Fruit fly (Drosophila melanogaster) whole organism, embryonic: Measurements from ENCODE around the gene CG11674.

Experiments
- Ada2b ChIP-seq: fragments of 200-800 bp; sonication (Bioruptor generic); IDR thresholded peaks from 2 replicates; pipeline ENCODE4 v1.3.6; 2022; ENCODE audit warnings: missing biosample characterization, missing genetic modification characterization
- BEAF-32 ChIP-seq: fragments of 200-800 bp; sonication (Bioruptor generic); optimal IDR thresholded peaks from 3 replicates; lab custom pipeline; 2017; ENCODE audit warnings: missing biosample characterization, missing genetic modification characterization, mild to moderate bottlenecking, moderate library complexity, missing genetic modification reagents
- CG10267 ChIP-seq: fragments of 200-800 bp; sonication (Bioruptor generic); optimal IDR thresholded peaks from 2 replicates; lab custom pipeline; 2018; ENCODE audit warnings: missing biosample characterization, mild to moderate bottlenecking, missing genetic modification characterization, moderate library complexity
- CG11398 ChIP-seq: fragments of 200-800 bp; sonication (Bioruptor generic); optimal IDR thresholded peaks from 2 replicates; lab custom pipeline; 2016; ENCODE audit warnings: missing biosample characterization, missing genetic modification characterization
- CG15601 ChIP-seq: fragments of 200-800 bp; sonication (Bioruptor generic); optimal IDR thresholded peaks from 3 replicates; lab custom pipeline; 2019; ENCODE audit warnings: missing biosample characterization, mild to moderate bottlenecking, missing genetic modification characterization, moderate library complexity
- CG17359 ChIP-seq: fragments of 200-800 bp; sonication (Bioruptor generic); optimal IDR thresholded peaks from 3 replicates; lab custom pipeline; 2018; ENCODE audit warnings: missing biosample characterization, mild to moderate bottlenecking, missing genetic modification characterization, moderate library complexity
- CG17568 ChIP-seq: fragments of 200-800 bp; sonication (Bioruptor generic); optimal IDR thresholded peaks from 2 replicates; lab custom pipeline; 2018; ENCODE audit warnings: missing biosample characterization, mild to moderate bottlenecking, missing genetic modification characterization, moderate library complexity
- CG2116 ChIP-seq: fragments of 200-800 bp; sonication (Bioruptor generic); optimal IDR thresholded peaks from 3 replicates; lab custom pipeline; 2018; ENCODE audit warnings: missing biosample characterization, mild to moderate bottlenecking, missing genetic modification characterization
- CG2129 ChIP-seq: fragments of 200-800 bp; sonication (Bioruptor generic); IDR thresholded peaks from 2 replicates; pipeline ENCODE4 v1.3.6; 2022; ENCODE audit warnings: missing biosample characterization, missing genetic modification characterization; ENCODE audit not compliant: partially characterized antibody
- CG30431 ChIP-seq: fragments of 200-800 bp; sonication (Bioruptor generic); optimal IDR thresholded peaks from 2 replicates; lab custom pipeline; 2017; ENCODE audit warnings: missing biosample characterization, missing genetic modification characterization
- CG4282 ChIP-seq: fragments of 200-800 bp; sonication (Bioruptor generic); optimal IDR thresholded peaks from 2 replicates; lab custom pipeline; 2016; ENCODE audit warnings: missing biosample characterization, missing genetic modification characterization
- CG7987 ChIP-seq: fragments of 200-800 bp; sonication (Bioruptor generic); optimal IDR thresholded peaks from 2 replicates; lab custom pipeline; 2018; ENCODE audit warnings: missing biosample characterization, mild to moderate bottlenecking, missing genetic modification characterization, moderate library complexity
- CG8359 ChIP-seq: fragments of 200-800 bp; sonication (Bioruptor generic); optimal IDR thresholded peaks from 2 replicates; lab custom pipeline; 2017; ENCODE audit warnings: missing biosample characterization, mild to moderate bottlenecking, missing genetic modification characterization, borderline replicate concordance
- Dp ChIP-seq: fragments of 200-800 bp; sonication (Bioruptor generic); optimal IDR thresholded peaks from 2 replicates; lab custom pipeline; 2018; ENCODE audit warnings: missing biosample characterization, mild to moderate bottlenecking, missing genetic modification characterization, moderate library complexity
- Dref ChIP-seq: fragments of 200-800 bp; sonication (Bioruptor generic); IDR thresholded peaks from 2 replicates; pipeline ENCODE4 v1.3.6; 2022; ENCODE audit warnings: missing biosample characterization, missing genetic modification characterization
- Fer1 ChIP-seq: fragments of 200-800 bp; sonication (Bioruptor generic); optimal IDR thresholded peaks from 2 replicates; lab custom pipeline; 2017; ENCODE audit warnings: missing biosample characterization, mild to moderate bottlenecking, missing genetic modification characterization
- Fer3 ChIP-seq: fragments of 200-800 bp; sonication (Bioruptor generic); optimal IDR thresholded peaks from 2 replicates; lab custom pipeline; 2018; ENCODE audit warnings: missing biosample characterization, mild to moderate bottlenecking, missing genetic modification characterization, moderate library complexity
- HLH3B ChIP-seq: fragments of 200-800 bp; sonication (Bioruptor generic); IDR thresholded peaks from 2 replicates; pipeline ENCODE4 v1.3.6; 2022; ENCODE audit warnings: missing biosample characterization, missing genetic modification characterization
- HLHmδ ChIP-seq: fragments of 200-800 bp; sonication (Bioruptor generic); optimal IDR thresholded peaks from 2 replicates; lab custom pipeline; 2018; ENCODE audit warnings: missing biosample characterization, mild to moderate bottlenecking, missing genetic modification characterization, moderate library complexity
- Kr ChIP-seq: fragments of 200-800 bp; sonication (Bioruptor generic); optimal IDR thresholded peaks from 2 replicates; lab custom pipeline; 2017; ENCODE audit warnings: missing biosample characterization, mild to moderate bottlenecking, missing genetic modification characterization
- Mes4 ChIP-seq: fragments of 200-800 bp; sonication (Bioruptor generic); optimal IDR thresholded peaks from 2 replicates; lab custom pipeline; 2016; ENCODE audit warnings: missing biosample characterization, missing genetic modification characterization
- Neu2 ChIP-seq: fragments of 200-800 bp; sonication (Bioruptor generic); optimal IDR thresholded peaks from 3 replicates; lab custom pipeline; 2016; ENCODE audit warnings: missing biosample characterization, missing genetic modification characterization, borderline replicate concordance
- Oaz ChIP-seq: fragments of 200-800 bp; sonication (Bioruptor generic); IDR thresholded peaks from 2 replicates; pipeline ENCODE4 v1.3.6; 2022; ENCODE audit warnings: missing biosample characterization, missing genetic modification characterization
- Pdp1 ChIP-seq, 2 experiments: fragments of 200-800 bp; sonication (Bioruptor generic); optimal IDR thresholded peaks; 3 replicates each; lab custom pipeline; 2016; ENCODE audit warnings: missing biosample characterization in 2 of 2, missing genetic modification characterization in 2 of 2, mild to moderate bottlenecking in 1 of 2, moderate library complexity in 1 of 2
- Trl ChIP-seq, 3 experiments: fragments of >200 bp in 2 of 3; fragments of 200-800 bp in 1 of 3; sonication (Bioruptor generic) in 1 of 3; optimal IDR thresholded peaks; 2 replicates in 1 of 3; 3 replicates in 2 of 3; lab custom pipeline; 2016 to 2017; ENCODE audit warnings: missing biosample characterization in 1 of 3, missing genetic modification characterization in 1 of 3
- Vsx1 ChIP-seq: fragments of 200-800 bp; sonication (Bioruptor generic); optimal IDR thresholded peaks from 2 replicates; lab custom pipeline; 2017; ENCODE audit warnings: missing biosample characterization, mild to moderate bottlenecking, missing genetic modification characterization, missing genetic modification reagents
- al ChIP-seq: fragments of 200-800 bp; sonication (Bioruptor generic); IDR thresholded peaks from 2 replicates; pipeline ENCODE4 v1.3.6; 2022; ENCODE audit warnings: missing biosample characterization, missing genetic modification characterization
- ap ChIP-seq: fragments of 200-800 bp; sonication (Bioruptor generic); IDR thresholded peaks from 2 replicates; pipeline ENCODE4 v1.3.6; 2022; ENCODE audit warnings: missing biosample characterization, missing genetic modification characterization
- chn ChIP-seq: fragments of 200-800 bp; sonication (Bioruptor generic); optimal IDR thresholded peaks from 2 replicates; lab custom pipeline; 2016; ENCODE audit warnings: missing biosample characterization, missing genetic modification characterization
- crp ChIP-seq, 2 experiments: fragments of 200-800 bp; sonication (Bioruptor generic); optimal IDR thresholded peaks; 2 replicates in 1 of 2; 3 replicates in 1 of 2; lab custom pipeline; 2017; ENCODE audit warnings: missing biosample characterization in 2 of 2, missing genetic modification characterization in 2 of 2, mild to moderate bottlenecking in 1 of 2, moderate library complexity in 1 of 2
- danr ChIP-seq: fragments of 200-800 bp; sonication (Bioruptor generic); IDR thresholded peaks from 2 replicates; pipeline ENCODE4 v1.3.6; 2022; ENCODE audit warnings: missing biosample characterization, missing genetic modification characterization
- disco-r ChIP-seq: fragments of 200-800 bp; sonication (Bioruptor generic); optimal IDR thresholded peaks from 2 replicates; lab custom pipeline; 2016; ENCODE audit warnings: missing biosample characterization, missing genetic modification characterization
- ewg ChIP-seq: fragments of 200-800 bp; sonication (Bioruptor generic); optimal IDR thresholded peaks from 3 replicates; lab custom pipeline; 2017; ENCODE audit warnings: mild to moderate bottlenecking, missing biosample characterization, missing genetic modification reagents, missing genetic modification characterization
- ftz-f1 ChIP-seq: fragments of 200-800 bp; sonication (Bioruptor generic); optimal IDR thresholded peaks from 2 replicates; lab custom pipeline; 2016; ENCODE audit warnings: missing biosample characterization, missing genetic modification characterization
- h ChIP-seq: fragments of >200 bp; optimal IDR thresholded peaks from 2 replicates; lab custom pipeline; 2017
- hbn ChIP-seq: fragments of 200-800 bp; sonication (Bioruptor generic); IDR thresholded peaks from 2 replicates; pipeline ENCODE4 v1.3.6; 2022; ENCODE audit warnings: missing biosample characterization, missing genetic modification characterization; ENCODE audit not compliant: partially characterized antibody
- hth ChIP-seq: fragments of >200 bp; optimal IDR thresholded peaks from 2 replicates; lab custom pipeline; 2017; ENCODE audit warnings: inconsistent platforms
- insv ChIP-seq, 2 experiments: fragments of 200-800 bp; sonication (Bioruptor generic); optimal IDR thresholded peaks; 3 replicates each; lab custom pipeline; 2016 to 2018; ENCODE audit warnings: missing biosample characterization in 2 of 2, missing genetic modification characterization in 2 of 2
- nau ChIP-seq: fragments of 200-800 bp; sonication (Bioruptor generic); optimal IDR thresholded peaks from 3 replicates; lab custom pipeline; 2017; ENCODE audit warnings: missing biosample characterization, mild to moderate bottlenecking, missing genetic modification characterization, missing genetic modification reagents
- oc ChIP-seq: fragments of 200-800 bp; sonication (Bioruptor generic); optimal IDR thresholded peaks from 2 replicates; lab custom pipeline; 2018; ENCODE audit warnings: missing biosample characterization, mild to moderate bottlenecking, missing genetic modification characterization, moderate library complexity
- rib ChIP-seq: fragments of 200-800 bp; sonication (Bioruptor generic); IDR thresholded peaks from 2 replicates; pipeline ENCODE4 v1.3.6; 2022; ENCODE audit warnings: missing biosample characterization, missing genetic modification characterization
- sd ChIP-seq: fragments of 200-800 bp; sonication (Bioruptor generic); optimal IDR thresholded peaks from 3 replicates; lab custom pipeline; 2018; ENCODE audit warnings: missing biosample characterization, mild to moderate bottlenecking, missing genetic modification characterization, moderate library complexity
- shn ChIP-seq: fragments of 200-800 bp; sonication (Bioruptor generic); optimal IDR thresholded peaks from 3 replicates; lab custom pipeline; 2016; ENCODE audit warnings: missing biosample characterization, missing genetic modification characterization
- sna ChIP-seq: fragments of 200-800 bp; sonication (Bioruptor generic); IDR thresholded peaks from 2 replicates; pipeline ENCODE4 v1.3.6; 2022; ENCODE audit warnings: missing biosample characterization, missing genetic modification characterization; ENCODE audit not compliant: partially characterized antibody
- sqz ChIP-seq: fragments of 200-800 bp; sonication (Bioruptor generic); optimal IDR thresholded peaks from 3 replicates; lab custom pipeline; 2018; ENCODE audit warnings: missing biosample characterization, mild to moderate bottlenecking, missing genetic modification characterization
- tap ChIP-seq: fragments of 200-800 bp; optimal IDR thresholded peaks from 3 replicates; lab custom pipeline; 2019; ENCODE audit warnings: missing biosample characterization, mild to moderate bottlenecking, missing genetic modification characterization, moderate library complexity
- tup ChIP-seq: fragments of 200-800 bp; sonication (Bioruptor generic); optimal IDR thresholded peaks from 2 replicates; lab custom pipeline; 2016; ENCODE audit warnings: missing biosample characterization, mild to moderate bottlenecking, missing genetic modification characterization, moderate library complexity
- unc-4 ChIP-seq: fragments of 200-800 bp; sonication (Bioruptor generic); IDR thresholded peaks from 2 replicates; pipeline ENCODE4 v1.3.6; 2022; ENCODE audit warnings: missing biosample characterization, missing genetic modification characterization; ENCODE audit not compliant: partially characterized antibody
- zfh1 ChIP-seq: fragments of 200-800 bp; sonication (Bioruptor generic); IDR thresholded peaks from 3 replicates; pipeline ENCODE4 v1.3.6; 2022; ENCODE audit warnings: missing biosample characterization, missing genetic modification characterization

Gene CG11674

DNA sequence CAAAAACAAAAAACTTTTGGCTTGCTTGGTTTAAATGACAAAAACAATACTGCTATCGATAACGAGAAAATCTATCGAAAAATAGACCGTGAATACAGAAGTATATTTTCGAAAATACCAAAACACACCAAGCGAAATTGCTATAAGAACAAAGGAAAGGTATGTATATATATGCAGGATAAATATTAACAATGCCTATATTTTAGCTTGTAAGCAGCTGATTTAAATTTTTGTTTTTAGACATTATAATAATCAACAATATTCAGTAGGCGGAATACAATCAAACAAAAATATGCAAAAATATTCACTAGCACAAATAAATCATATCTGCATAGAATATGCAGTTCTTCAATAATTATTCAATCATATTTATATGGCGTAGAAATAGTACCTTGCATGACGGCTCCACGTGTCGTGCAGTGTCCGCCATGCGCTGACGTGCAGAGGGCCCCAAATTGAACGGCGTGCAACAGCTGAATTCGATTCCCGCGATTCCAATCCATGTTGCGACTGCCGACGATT, 12.3 kb upstream of the CG11674 start, which contains the start of the genes Fbxl4 and Dus2 (continued):
- peak; percentile 63 for TF ChIP-seq oc (tag; lab: Kevin White, UChicago)
- TF ChIP-seq CG7987 (GFP tag; lab: Kevin White, UChicago): peak; percentile 71
- peak; percentile 93 for TF ChIP-seq HLH3B (GFP tag; lab: Robert Waterston, UW)
- TF ChIP-seq Fer3 (tag; lab: Kevin White, UChicago): peak; percentile 87
- TF ChIP-seq hbn: no peak
- TF ChIP-seq Dref: peak; percentile 52
- TF ChIP-seq CG10267 (tag; lab: Kevin White, UChicago): peak; percentile 85
- peak; percentile 80 for TF ChIP-seq CG2116 (GFP tag; lab: Kevin White, UChicago)
- TF ChIP-seq shn (GFP tag; lab: Kevin White, UChicago): peak; percentile 94
- TF ChIP-seq chn (GFP tag; lab: Kevin White, UChicago): peak; percentile 92
- peak; percentile 74 for TF ChIP-seq sqz
- peak; percentile 14; the same call in 1 of the 2 replicates for TF ChIP-seq unc-4 (GFP tag; lab: Robert Waterston, UW)
- TF ChIP-seq Mes4: peak; percentile 89
- peak; percentile 75 for TF ChIP-seq CG8359 (GFP tag; lab: Kevin White, UChicago)
- peak; percentile 94 for TF ChIP-seq zfh1 (GFP tag; lab: Robert Waterston, UW)
- peak; percentile 81 for TF ChIP-seq danr (GFP tag; lab: Robert Waterston, UW)
- 0 out of 2 replicates have a peak, but pooled peaks have one; percentile 60 for TF ChIP-seq rib (GFP tag; lab: Robert Waterston, UW)
- TF ChIP-seq CG2129 (GFP tag; lab: Robert Waterston, UW): no peak
- TF ChIP-seq BEAF-32: peak; percentile 64
- TF ChIP-seq Vsx1 (GFP tag; lab: Kevin White, UChicago): no peak
- peak; percentile 94 for TF ChIP-seq Ada2b
- TF ChIP-seq Neu2 (GFP tag; lab: Kevin White, UChicago): peak; percentile 38
- no peak for TF ChIP-seq CG17568 (GFP tag; lab: Kevin White, UChicago)
- TF ChIP-seq CG4282 (GFP tag; lab: Kevin White, UChicago): peak; percentile 67
- peak; percentile 77 for TF ChIP-seq CG11398 (GFP tag; lab: Kevin White, UChicago)
- TF ChIP-seq sna: no peak
- TF ChIP-seq ftz-f1: peak; percentile 51
- peak; percentile 86 for TF ChIP-seq Oaz (GFP tag; lab: Robert Waterston, UW)
- TF ChIP-seq tup (GFP tag; lab: Kevin White, UChicago): peak; percentile 83
- no peak for TF ChIP-seq Kr (GFP tag; lab: Kevin White, UChicago)
- peak; percentile 81 for TF ChIP-seq al
- no peak for TF ChIP-seq Trl (optimal IDR thresholded peaks at IDR 0.05; lab: Kevin White, UChicago)
- TF ChIP-seq Trl (GFP tag; optimal IDR thresholded peaks at IDR 0.05; lab: Kevin White, UChicago): peak; percentile 94
- TF ChIP-seq Fer1 (GFP tag; lab: Kevin White, UChicago): peak; percentile 88
- TF ChIP-seq sd: peak; percentile 61
- TF ChIP-seq CG17359 (tag; lab: Kevin White, UChicago): peak; percentile 84
- TF ChIP-seq Dp: peak; percentile 27
- TF ChIP-seq disco-r (GFP tag; lab: Kevin White, UChicago): peak; percentile 81
- no peak for TF ChIP-seq h
- TF ChIP-seq ap: peak; percentile 91
- TF ChIP-seq crp (GFP tag; optimal IDR thresholded peaks at IDR 0.05; lab: Kevin White, UChicago): peak; percentile 7 to 77
- TF ChIP-seq tap (tag; lab: Kevin White, UChicago): peak; percentile 78
- TF ChIP-seq CG15601 (tag; lab: Kevin White, UChicago): peak; percentile 90
- TF ChIP-seq HLHmδ (GFP tag; lab: Kevin White, UChicago): peak; percentile 11
- TF ChIP-seq insv (GFP tag; optimal IDR thresholded peaks at IDR 0.05; lab: Kevin White, UChicago): peak in 1 of 2 experiments; percentile 65
- TF ChIP-seq Pdp1 (GFP tag; optimal IDR thresholded peaks at IDR 0.05; lab: Kevin White, UChicago): peak; percentile 93 to 96
- no peak for TF ChIP-seq nau (GFP tag; lab: Kevin White, UChicago)
- TF ChIP-seq hth: no peak
- TF ChIP-seq CG30431 (GFP tag; lab: Kevin White, UChicago): peak; percentile 92
- peak; percentile 83 for TF ChIP-seq ewg (GFP tag; lab: Kevin White, UChicago)
